Worm (Caenorhabditis elegans): ENCODE results near the gene srr-10.

DNA sequence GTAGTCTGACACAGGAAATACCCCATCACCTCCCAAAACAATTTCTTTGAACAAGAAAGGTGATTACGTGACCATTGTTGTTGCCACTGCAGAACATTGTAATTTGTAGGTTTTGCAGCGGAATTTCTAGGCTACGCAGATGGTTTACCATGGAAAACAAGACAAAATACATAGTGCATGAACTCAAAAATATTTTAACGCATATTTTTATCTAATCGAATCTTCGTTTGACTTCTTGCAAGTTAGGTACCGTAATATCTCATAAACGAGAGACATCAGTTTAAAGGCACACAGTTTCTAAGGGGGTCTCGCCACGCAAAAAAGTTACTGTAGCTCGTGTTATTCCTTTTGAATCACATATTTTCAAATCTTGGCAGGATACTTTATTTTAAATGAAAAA lies 43.6 kb downstream of the srr-10 start:
- no peak for TF ChIP-seq ztf-11 (tag; optimal IDR thresholded peaks at IDR 0.05)
- TF ChIP-seq fos-1 (tag; optimal IDR thresholded peaks at IDR 0.05) = no peak
